Worm (Caenorhabditis elegans) whole organism, L4/young adult: ENCODE results near the gene str-129.

Experiments
- dao-5 ChIP-seq: sonication (generic microtip); optimal IDR thresholded peaks from 2 replicates; lab custom pipeline; 2016; ENCODE audit warnings: missing genotype, missing genetic modification characterization, moderate library complexity, missing compliant biosample characterization
- him-1 ChIP-seq: sonication (generic microtip); optimal IDR thresholded peaks from 2 replicates; lab custom pipeline; 2016; ENCODE audit warnings: missing genotype, missing genetic modification reagents, missing genetic modification characterization, missing compliant biosample characterization

- TF ChIP-seq dao-5, result no peak
- no peak for TF ChIP-seq him-1 (tag; lab: Kevin White, UChicago)
These were observed 16.6 kb downstream of the str-129 start, which contains the start of gene catp-3 for ce11 chrV:8075712-8076111.
